Worm (Caenorhabditis elegans) whole organism, L1 larva: Measurements from ENCODE around the gene rack-1.

ENCODE experiments used
- alr-1 ChIP-seq: fragments of 200-800 bp; sonication (Bioruptor generic); optimal IDR thresholded peaks from 2 replicates; lab custom pipeline; 2018; ENCODE audit warnings: borderline replicate concordance, mild to moderate bottlenecking, missing genetic modification characterization, missing compliant biosample characterization
- efl-1 ChIP-seq, 4 experiments: fragments of 150-350 bp; optimal IDR thresholded peaks in 3 of 4; peaks in 1 of 4; 1 replicate in 1 of 4; 2 replicates in 3 of 4; lab custom pipeline; 2014; ENCODE audit warnings: missing biosample characterization in 2 of 4, missing genetic modification characterization in 2 of 4, missing genetic modification reagents in 2 of 4
- ets-5 ChIP-seq: fragments of 200-800 bp; sonication (Bioruptor generic); IDR thresholded peaks from 2 replicates; pipeline ENCODE4 v1.3.6; 2022; ENCODE audit warnings: missing genetic modification characterization, missing compliant biosample characterization
- jun-1 ChIP-seq: fragments of 150-350 bp; optimal IDR thresholded peaks from 2 replicates; lab custom pipeline; 2014; ENCODE audit warnings: missing biosample characterization, missing genetic modification reagents, missing genetic modification characterization
- mep-1 ChIP-seq: fragments of 150-350 bp; optimal IDR thresholded peaks from 2 replicates; lab custom pipeline; 2014; ENCODE audit warnings: missing biosample characterization, missing genetic modification characterization
- snpc-4 ChIP-seq: fragments of 150-350 bp; optimal IDR thresholded peaks from 2 replicates; lab custom pipeline; 2014; ENCODE audit warnings: missing biosample characterization, missing genetic modification characterization

DNA sequence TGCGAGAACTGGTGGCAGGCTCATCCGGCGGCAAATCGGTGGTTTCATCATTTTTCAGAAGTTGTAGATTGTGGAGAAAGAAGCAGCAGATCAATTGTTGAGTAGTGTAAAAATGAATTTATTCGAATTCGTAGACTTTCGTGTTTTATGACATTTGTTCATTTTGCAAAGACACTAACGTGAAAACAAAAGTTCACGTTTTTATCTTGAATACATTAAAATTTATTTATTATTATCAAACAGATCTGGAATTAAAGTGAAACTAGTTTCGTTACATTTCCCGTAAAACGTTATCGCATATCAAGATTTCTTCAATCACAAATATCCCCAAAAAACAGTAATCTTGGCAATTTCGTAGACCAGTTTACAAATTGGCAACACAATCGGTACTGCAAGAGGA, 29.6 kb upstream of the rack-1 start, which contains the start of gene T14G10.8:
- TF ChIP-seq mep-1 (tag; lab: Kevin White, UChicago): no peak
- no peak for TF ChIP-seq jun-1 (tag; lab: Kevin White, UChicago)
- no peak for TF ChIP-seq ets-5
- TF ChIP-seq snpc-4 (tag; lab: Kevin White, UChicago): no peak
- TF ChIP-seq efl-1 (optimal IDR thresholded peaks at IDR 0.05; lab: Kevin White, UChicago): no peak
- no peak for TF ChIP-seq efl-1 (GFP tag; optimal IDR thresholded peaks at IDR 0.05 in 1 of 2; lab: Kevin White, UChicago)
- TF ChIP-seq alr-1 (tag; lab: Kevin White, UChicago): no peak
